Fruit fly (Drosophila melanogaster) whole organism, embryonic: ENCODE measurements around the gene Vps8.

Experiments
- Blimp-1 ChIP-seq: fragments of 200-800 bp; sonication (Bioruptor generic); optimal IDR thresholded peaks from 3 replicates; lab custom pipeline; 2018; ENCODE audit warnings: missing biosample characterization, missing genetic modification characterization, mild to moderate bottlenecking, moderate library complexity, missing genetic modification reagents
- CG10431 ChIP-seq: fragments of 200-800 bp; sonication (Bioruptor generic); optimal IDR thresholded peaks from 3 replicates; lab custom pipeline; 2018; ENCODE audit warnings: missing biosample characterization, mild to moderate bottlenecking, missing genetic modification characterization
- CG11695 ChIP-seq: fragments of 200-800 bp; sonication (Bioruptor generic); IDR thresholded peaks from 3 replicates; pipeline ENCODE4 v1.3.6; 2022; ENCODE audit warnings: missing biosample characterization, missing genetic modification characterization
- CG12391 ChIP-seq: fragments of 200-800 bp; sonication (Bioruptor generic); optimal IDR thresholded peaks from 3 replicates; lab custom pipeline; 2018; ENCODE audit warnings: missing biosample characterization, mild to moderate bottlenecking, missing genetic modification characterization, moderate library complexity
- CG12769 ChIP-seq: fragments of 200-800 bp; sonication (Bioruptor generic); optimal IDR thresholded peaks from 2 replicates; lab custom pipeline; 2019; ENCODE audit warnings: missing biosample characterization, mild to moderate bottlenecking, missing genetic modification characterization, moderate library complexity
- CG13296 ChIP-seq: fragments of 200-800 bp; sonication (Bioruptor generic); optimal IDR thresholded peaks from 3 replicates; lab custom pipeline; 2018; ENCODE audit warnings: missing biosample characterization, mild to moderate bottlenecking, missing genetic modification characterization
- CG14050 ChIP-seq: fragments of 200-800 bp; sonication (Bioruptor generic); IDR thresholded peaks from 3 replicates; pipeline ENCODE4 v1.3.6; 2022; ENCODE audit warnings: missing biosample characterization, missing genetic modification characterization
- CG15601 ChIP-seq: fragments of 200-800 bp; sonication (Bioruptor generic); optimal IDR thresholded peaks from 3 replicates; lab custom pipeline; 2019; ENCODE audit warnings: missing biosample characterization, mild to moderate bottlenecking, missing genetic modification characterization, moderate library complexity
- CG1603 ChIP-seq: fragments of 200-800 bp; sonication (Bioruptor generic); optimal IDR thresholded peaks from 2 replicates; lab custom pipeline; 2019; ENCODE audit warnings: missing biosample characterization, mild to moderate bottlenecking, missing genetic modification characterization, moderate library complexity
- CG16813 ChIP-seq: fragments of 200-800 bp; sonication (Bioruptor generic); IDR thresholded peaks from 3 replicates; pipeline ENCODE4 v1.3.6; 2022; ENCODE audit warnings: missing biosample characterization, missing genetic modification characterization; ENCODE audit not compliant: partially characterized antibody
- CG17568 ChIP-seq: fragments of 200-800 bp; sonication (Bioruptor generic); optimal IDR thresholded peaks from 2 replicates; lab custom pipeline; 2018; ENCODE audit warnings: missing biosample characterization, mild to moderate bottlenecking, missing genetic modification characterization, moderate library complexity
- CG1792 ChIP-seq: fragments of 200-800 bp; sonication (Bioruptor generic); optimal IDR thresholded peaks from 2 replicates; lab custom pipeline; 2016; ENCODE audit warnings: missing biosample characterization, missing genetic modification characterization
- CG2712 ChIP-seq: fragments of 200-800 bp; optimal IDR thresholded peaks from 3 replicates; lab custom pipeline; 2019; ENCODE audit warnings: missing biosample characterization, mild to moderate bottlenecking, missing genetic modification characterization, moderate library complexity
- CG31224 ChIP-seq: fragments of 200-800 bp; sonication (Bioruptor generic); IDR thresholded peaks from 2 replicates; pipeline ENCODE4 v1.3.6; 2022; ENCODE audit warnings: missing biosample characterization, missing genetic modification characterization
- CG34376 ChIP-seq: fragments of 200-800 bp; sonication (Bioruptor generic); optimal IDR thresholded peaks from 2 replicates; lab custom pipeline; 2018; ENCODE audit warnings: missing biosample characterization, mild to moderate bottlenecking, missing genetic modification characterization
- CG4820 ChIP-seq: fragments of 200-800 bp; sonication (Bioruptor generic); optimal IDR thresholded peaks from 3 replicates; lab custom pipeline; 2016; ENCODE audit warnings: missing biosample characterization, missing genetic modification characterization
- CG6689 ChIP-seq: fragments of 200-800 bp; sonication (Bioruptor generic); IDR thresholded peaks from 2 replicates; pipeline ENCODE4 v1.3.6; 2022; ENCODE audit warnings: missing biosample characterization, missing genetic modification characterization
- CG7556 ChIP-seq: fragments of 200-800 bp; sonication (Bioruptor generic); optimal IDR thresholded peaks from 2 replicates; lab custom pipeline; 2017; ENCODE audit warnings: missing biosample characterization, mild to moderate bottlenecking, missing genetic modification characterization
- CG7963 ChIP-seq: fragments of 200-800 bp; sonication (Bioruptor generic); IDR thresholded peaks from 3 replicates; pipeline ENCODE4 v1.3.6; 2022; ENCODE audit warnings: missing biosample characterization, missing genetic modification characterization; ENCODE audit not compliant: partially characterized antibody
- CG8290 ChIP-seq, 3 experiments: fragments of 200-800 bp; sonication (Bioruptor generic); optimal IDR thresholded peaks; 2 replicates each; lab custom pipeline; 2016 to 2019; ENCODE audit warnings: missing biosample characterization in 3 of 3, missing genetic modification characterization in 3 of 3, mild to moderate bottlenecking in 2 of 3, moderate library complexity in 1 of 3
- CG9437 ChIP-seq: fragments of 200-800 bp; sonication (Bioruptor generic); optimal IDR thresholded peaks from 2 replicates; lab custom pipeline; 2018; ENCODE audit warnings: missing biosample characterization, mild to moderate bottlenecking, missing genetic modification characterization
- D19A ChIP-seq: fragments of 200-800 bp; optimal IDR thresholded peaks from 3 replicates; lab custom pipeline; 2019; ENCODE audit warnings: missing biosample characterization, mild to moderate bottlenecking, missing genetic modification characterization, moderate library complexity
- Doc2 ChIP-seq: fragments of 200-800 bp; sonication (Bioruptor generic); IDR thresholded peaks from 2 replicates; pipeline ENCODE4 v1.3.6; 2022; ENCODE audit warnings: missing biosample characterization, missing genetic modification characterization
- E2f2 ChIP-seq: fragments of 200-800 bp; sonication (Bioruptor generic); IDR thresholded peaks from 2 replicates; pipeline ENCODE4 v1.3.6; 2022; ENCODE audit warnings: missing biosample characterization, missing genetic modification characterization
- Gug ChIP-seq: fragments of 200-800 bp; sonication (Bioruptor generic); IDR thresholded peaks from 4 replicates; pipeline ENCODE4 v1.3.6; 2022; ENCODE audit warnings: missing biosample characterization, missing genetic modification characterization
- Hmr ChIP-seq: fragments of 200-800 bp; sonication (Bioruptor generic); optimal IDR thresholded peaks from 3 replicates; lab custom pipeline; 2017; ENCODE audit warnings: mild to moderate bottlenecking, missing biosample characterization, missing genetic modification reagents, missing genetic modification characterization
- Lpt ChIP-seq: fragments of >200 bp; optimal IDR thresholded peaks from 2 replicates; lab custom pipeline; 2018; ENCODE audit warnings: missing biosample characterization, missing genetic modification characterization
- Med ChIP-seq: fragments of 200-800 bp; sonication (Bioruptor generic); peaks from one replicate; lab custom pipeline; 2016; ENCODE audit warnings: missing biosample characterization, missing genetic modification characterization, mild to moderate bottlenecking, inconsistent platforms, moderate library complexity
- Meics ChIP-seq: fragments of 200-800 bp; sonication (Bioruptor generic); optimal IDR thresholded peaks from 2 replicates; lab custom pipeline; 2017; ENCODE audit warnings: missing biosample characterization, mild to moderate bottlenecking, missing genetic modification characterization
- Neu2 ChIP-seq: fragments of 200-800 bp; sonication (Bioruptor generic); optimal IDR thresholded peaks from 3 replicates; lab custom pipeline; 2016; ENCODE audit warnings: missing biosample characterization, missing genetic modification characterization, borderline replicate concordance
- Sox102F ChIP-seq: fragments of 200-800 bp; sonication (Bioruptor generic); optimal IDR thresholded peaks from 2 replicates; lab custom pipeline; 2018; ENCODE audit warnings: missing biosample characterization, mild to moderate bottlenecking, missing genetic modification characterization, moderate library complexity
- Ssrp ChIP-seq: fragments of 200-800 bp; sonication (Bioruptor generic); optimal IDR thresholded peaks from 2 replicates; lab custom pipeline; 2018; ENCODE audit warnings: missing biosample characterization, mild to moderate bottlenecking, missing genetic modification characterization, moderate library complexity
- YL-1 ChIP-seq: fragments of 200-800 bp; sonication (Bioruptor generic); optimal IDR thresholded peaks from 3 replicates; lab custom pipeline; 2017; ENCODE audit warnings: missing biosample characterization, mild to moderate bottlenecking, missing genetic modification characterization
- abd-A ChIP-seq: fragments of 200-800 bp; sonication (Bioruptor generic); optimal IDR thresholded peaks from 3 replicates; lab custom pipeline; 2019; ENCODE audit warnings: missing biosample characterization, mild to moderate bottlenecking, missing genetic modification characterization, moderate library complexity
- ara ChIP-seq: fragments of 200-800 bp; sonication (Bioruptor generic); IDR thresholded peaks from 2 replicates; pipeline ENCODE4 v1.3.6; 2022; ENCODE audit warnings: missing biosample characterization, missing genetic modification characterization
- ash1 ChIP-seq: fragments of 200-800 bp; sonication (Bioruptor generic); optimal IDR thresholded peaks from 2 replicates; lab custom pipeline; 2018; ENCODE audit warnings: missing biosample characterization, mild to moderate bottlenecking, missing genetic modification characterization
- chinmo ChIP-seq: fragments of 200-800 bp; sonication (Bioruptor generic); IDR thresholded peaks from 4 replicates; pipeline ENCODE4 v1.3.6; 2022; ENCODE audit warnings: missing biosample characterization, missing genetic modification characterization; ENCODE audit not compliant: partially characterized antibody
- corto ChIP-seq: fragments of 200-800 bp; sonication (Bioruptor generic); optimal IDR thresholded peaks from 2 replicates; lab custom pipeline; 2016; ENCODE audit warnings: missing biosample characterization, mild to moderate bottlenecking, missing genetic modification characterization, moderate library complexity
- crp ChIP-seq, 2 experiments: fragments of 200-800 bp; sonication (Bioruptor generic); optimal IDR thresholded peaks; 2 replicates in 1 of 2; 3 replicates in 1 of 2; lab custom pipeline; 2017; ENCODE audit warnings: missing biosample characterization in 2 of 2, missing genetic modification characterization in 2 of 2, mild to moderate bottlenecking in 1 of 2, moderate library complexity in 1 of 2
- dmrt11E ChIP-seq: fragments of 200-800 bp; sonication (Bioruptor generic); optimal IDR thresholded peaks from 3 replicates; lab custom pipeline; 2018; ENCODE audit warnings: missing biosample characterization, mild to moderate bottlenecking, missing genetic modification characterization, moderate library complexity
- kay ChIP-seq: fragments of 200-800 bp; sonication (Bioruptor generic); optimal IDR thresholded peaks from 2 replicates; lab custom pipeline; 2016; ENCODE audit warnings: missing biosample characterization, missing genetic modification characterization
- lab ChIP-seq: fragments of 200-800 bp; sonication (Bioruptor generic); optimal IDR thresholded peaks from 3 replicates; lab custom pipeline; 2017; ENCODE audit warnings: missing biosample characterization, missing genetic modification characterization, mild to moderate bottlenecking, moderate library complexity, missing genetic modification reagents
- mirr ChIP-seq: fragments of 200-800 bp; sonication (Bioruptor generic); optimal IDR thresholded peaks from 3 replicates; lab custom pipeline; 2018; ENCODE audit warnings: missing biosample characterization, mild to moderate bottlenecking, missing genetic modification characterization
- mld ChIP-seq: fragments of 200-800 bp; sonication (Bioruptor generic); IDR thresholded peaks from 3 replicates; pipeline ENCODE4 v1.3.6; 2022; ENCODE audit warnings: missing biosample characterization, missing genetic modification characterization; ENCODE audit not compliant: partially characterized antibody
- nerfin-1 ChIP-seq: fragments of 200-800 bp; sonication (Bioruptor generic); optimal IDR thresholded peaks from 3 replicates; lab custom pipeline; 2019; ENCODE audit warnings: missing biosample characterization, mild to moderate bottlenecking, missing genetic modification characterization, moderate library complexity
- toy ChIP-seq: fragments of 200-800 bp; sonication (Bioruptor generic); IDR thresholded peaks from 2 replicates; pipeline ENCODE4 v1.3.6; 2022; ENCODE audit warnings: missing biosample characterization, missing genetic modification characterization
- vvl ChIP-seq: fragments of 200-800 bp; sonication (Bioruptor generic); IDR thresholded peaks from 2 replicates; pipeline ENCODE4 v1.3.6; 2022; ENCODE audit warnings: missing biosample characterization, missing genetic modification characterization
- wek ChIP-seq: fragments of 200-800 bp; sonication (Bioruptor generic); optimal IDR thresholded peaks from 3 replicates; lab custom pipeline; 2018; ENCODE audit warnings: missing biosample characterization, mild to moderate bottlenecking, missing genetic modification characterization, moderate library complexity
- zen ChIP-seq: fragments of 200-800 bp; sonication (Bioruptor generic); optimal IDR thresholded peaks from 3 replicates; lab custom pipeline; 2018; ENCODE audit warnings: missing biosample characterization, mild to moderate bottlenecking, missing genetic modification characterization, moderate library complexity

The Vps8 gene

DNA sequence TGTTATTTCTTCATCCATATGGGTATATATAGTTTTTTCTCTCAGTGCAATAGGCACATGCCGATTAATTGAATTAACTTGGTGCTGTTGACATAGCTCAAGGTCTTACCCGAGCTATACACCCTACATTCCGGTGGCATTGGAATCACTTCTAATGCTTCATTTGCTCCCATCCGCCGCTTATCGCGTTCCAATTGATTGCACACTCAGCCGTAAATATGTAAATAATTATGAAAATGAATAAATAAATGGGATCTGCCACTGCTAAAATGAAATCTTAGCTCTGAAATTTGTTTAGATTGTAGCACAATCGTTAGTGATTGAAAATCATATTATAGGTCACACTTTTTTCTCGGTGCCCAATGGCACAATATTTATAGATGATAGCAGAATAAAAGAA lies 21.8 kb upstream of the Vps8 start (continued):
- TF ChIP-seq CG12391 (tag; lab: Kevin White, UChicago) (no peak), CG31224 (GFP tag; lab: Robert Waterston, UW) (no peak), CG14050 (GFP tag; lab: Robert Waterston, UW) (no peak), CG16813 (GFP tag; lab: Robert Waterston, UW) (no peak), CG1603 (peak; percentile 20), Lpt (GFP tag; lab: Kevin White, UChicago) (no peak), toy (GFP tag; lab: Robert Waterston, UW) (no peak), Sox102F (GFP tag; lab: Kevin White, UChicago) (peak; percentile 22), Meics (GFP tag; lab: Kevin White, UChicago) (peak; percentile 9), CG6689 (GFP tag; lab: Robert Waterston, UW) (no peak), Med (GFP tag; lab: Kevin White, UChicago) (peak; percentile 41), lab (GFP tag; lab: Kevin White, UChicago) (peak; percentile 46), CG2712 (tag; lab: Kevin White, UChicago) (peak; percentile 14), CG12769 (tag; lab: Kevin White, UChicago) (peak; percentile 4), CG15601 (no peak), CG17568 (peak; percentile 19), CG9437 (GFP tag; lab: Kevin White, UChicago) (no peak), Doc2 (GFP tag; lab: Robert Waterston, UW) (no peak), corto (GFP tag; lab: Kevin White, UChicago) (no peak), CG13296 (GFP tag; lab: Kevin White, UChicago) (no peak), ara (GFP tag; lab: Robert Waterston, UW) (0 out of 2 replicates have a peak, but pooled peaks have one; percentile 38), wek (GFP tag; lab: Kevin White, UChicago) (no peak), nerfin-1 (tag; lab: Kevin White, UChicago) (no peak), mld (GFP tag; lab: Robert Waterston, UW) (no peak), CG34376 (peak; percentile 69), Ssrp (tag; lab: Kevin White, UChicago) (no peak), chinmo (GFP tag; lab: Robert Waterston, UW) (0 out of 4 replicates have a peak, but pooled peaks have one; percentile 63), CG8290 (GFP tag; optimal IDR thresholded peaks at IDR 0.05; lab: Kevin White, UChicago) (no peak), CG8290 (tag; optimal IDR thresholded peaks at IDR 0.05; lab: Kevin White, UChicago) (peak in 1 of 2 experiments; percentile 4), YL-1 (no peak), abd-A (tag; lab: Kevin White, UChicago) (peak; percentile 8), kay (GFP tag; lab: Kevin White, UChicago) (no peak), vvl (GFP tag; lab: Robert Waterston, UW) (no peak), mirr (GFP tag; lab: Kevin White, UChicago) (no peak), CG4820 (GFP tag; lab: Kevin White, UChicago) (no peak), CG10431 (no peak), CG1792 (GFP tag; lab: Kevin White, UChicago) (no peak), CG7556 (peak; percentile 30), crp (GFP tag; optimal IDR thresholded peaks at IDR 0.05; lab: Kevin White, UChicago) (no peak), CG7963 (GFP tag; lab: Robert Waterston, UW) (no peak), Neu2 (no peak), E2f2 (no peak), zen (tag; lab: Kevin White, UChicago) (no peak), CG11695 (GFP tag; lab: Robert Waterston, UW) (peak; percentile 10; the same call in 1 of the 3 replicates), Hmr (no peak), Gug (GFP tag; lab: Robert Waterston, UW) (no peak), ash1 (GFP tag; lab: Kevin White, UChicago) (no peak), dmrt11E (tag; lab: Kevin White, UChicago) (no peak), D19A (tag; lab: Kevin White, UChicago) (no peak), Blimp-1 (no peak)
